Fruit fly (Drosophila melanogaster) whole organism, embryonic: ENCODE results near the gene Ns1.

ENCODE experiments used
- B-H1 ChIP-seq: fragments of 200-800 bp; sonication (Bioruptor generic); IDR thresholded peaks from 3 replicates; pipeline ENCODE4 v1.3.6; 2022; ENCODE audit warnings: missing biosample characterization, missing genetic modification characterization
- Bdp1 ChIP-seq: fragments of 200-800 bp; sonication (Bioruptor generic); optimal IDR thresholded peaks from 3 replicates; lab custom pipeline; 2016; ENCODE audit warnings: missing biosample characterization, missing genetic modification characterization
- CG10147 ChIP-seq: fragments of 200-800 bp; sonication (Bioruptor generic); optimal IDR thresholded peaks from 2 replicates; lab custom pipeline; 2019; ENCODE audit warnings: missing biosample characterization, mild to moderate bottlenecking, missing genetic modification characterization, moderate library complexity
- CG10431 ChIP-seq: fragments of 200-800 bp; sonication (Bioruptor generic); optimal IDR thresholded peaks from 3 replicates; lab custom pipeline; 2018; ENCODE audit warnings: missing biosample characterization, mild to moderate bottlenecking, missing genetic modification characterization
- CG15514 ChIP-seq: fragments of 200-800 bp; sonication (Bioruptor generic); optimal IDR thresholded peaks from 3 replicates; lab custom pipeline; 2017; ENCODE audit warnings: missing biosample characterization, missing genetic modification characterization, mild to moderate bottlenecking, moderate library complexity, missing genetic modification reagents
- CG3163 ChIP-seq: fragments of 200-800 bp; sonication (Bioruptor generic); optimal IDR thresholded peaks from 3 replicates; lab custom pipeline; 2016; ENCODE audit warnings: missing biosample characterization, missing genetic modification characterization
- CG32767 ChIP-seq: fragments of 200-800 bp; sonication (Bioruptor generic); IDR thresholded peaks from 2 replicates; pipeline ENCODE4 v1.3.6; 2022; ENCODE audit warnings: missing biosample characterization, missing genetic modification characterization
- CG34376 ChIP-seq: fragments of 200-800 bp; sonication (Bioruptor generic); optimal IDR thresholded peaks from 2 replicates; lab custom pipeline; 2018; ENCODE audit warnings: missing biosample characterization, mild to moderate bottlenecking, missing genetic modification characterization
- CG34422 ChIP-seq: fragments of 200-800 bp; sonication (Bioruptor generic); IDR thresholded peaks from 3 replicates; pipeline ENCODE4 v1.3.6; 2022; ENCODE audit warnings: missing biosample characterization, missing genetic modification characterization
- CG6813 ChIP-seq: fragments of 200-800 bp; sonication (Bioruptor generic); optimal IDR thresholded peaks from 2 replicates; lab custom pipeline; 2017; ENCODE audit warnings: missing biosample characterization, missing genetic modification characterization, mild to moderate bottlenecking, moderate library complexity, missing genetic modification reagents
- CG7556 ChIP-seq: fragments of 200-800 bp; sonication (Bioruptor generic); optimal IDR thresholded peaks from 2 replicates; lab custom pipeline; 2017; ENCODE audit warnings: missing biosample characterization, mild to moderate bottlenecking, missing genetic modification characterization
- CG7987 ChIP-seq: fragments of 200-800 bp; sonication (Bioruptor generic); optimal IDR thresholded peaks from 2 replicates; lab custom pipeline; 2018; ENCODE audit warnings: missing biosample characterization, mild to moderate bottlenecking, missing genetic modification characterization, moderate library complexity
- CG8765 ChIP-seq: fragments of 200-800 bp; sonication (Bioruptor generic); IDR thresholded peaks from 2 replicates; pipeline ENCODE4 v1.3.6; 2022; ENCODE audit warnings: missing biosample characterization, missing genetic modification characterization
- CG9437 ChIP-seq: fragments of 200-800 bp; sonication (Bioruptor generic); optimal IDR thresholded peaks from 2 replicates; lab custom pipeline; 2018; ENCODE audit warnings: missing biosample characterization, mild to moderate bottlenecking, missing genetic modification characterization
- CHES-1-like ChIP-seq: fragments of 200-800 bp; sonication (Bioruptor generic); optimal IDR thresholded peaks from 2 replicates; lab custom pipeline; 2016; ENCODE audit warnings: missing biosample characterization, missing genetic modification characterization
- CTCF ChIP-seq: fragments of 200-800 bp; sonication (Bioruptor generic); optimal IDR thresholded peaks from 2 replicates; lab custom pipeline; 2017; ENCODE audit warnings: missing biosample characterization, mild to moderate bottlenecking, missing genetic modification characterization, moderate library complexity
- D19B ChIP-seq: fragments of 200-800 bp; sonication (Bioruptor generic); optimal IDR thresholded peaks from 2 replicates; lab custom pipeline; 2017; ENCODE audit warnings: missing biosample characterization, mild to moderate bottlenecking, missing genetic modification characterization
- Doc3 ChIP-seq: fragments of 200-800 bp; sonication (Bioruptor generic); IDR thresholded peaks from 3 replicates; pipeline ENCODE4 v1.3.6; 2022; ENCODE audit warnings: missing biosample characterization, missing genetic modification characterization; ENCODE audit not compliant: partially characterized antibody
- Fer1 ChIP-seq: fragments of 200-800 bp; sonication (Bioruptor generic); optimal IDR thresholded peaks from 2 replicates; lab custom pipeline; 2017; ENCODE audit warnings: missing biosample characterization, mild to moderate bottlenecking, missing genetic modification characterization
- Gsc ChIP-seq: fragments of 200-800 bp; sonication (Bioruptor generic); IDR thresholded peaks from 2 replicates; pipeline ENCODE4 v1.3.6; 2022; ENCODE audit warnings: missing biosample characterization, missing genetic modification characterization
- Hand ChIP-seq: fragments of 200-800 bp; sonication (Bioruptor generic); optimal IDR thresholded peaks from 2 replicates; lab custom pipeline; 2017; ENCODE audit warnings: mild to moderate bottlenecking, missing biosample characterization, missing genetic modification reagents, missing genetic modification characterization
- HmgZ ChIP-seq: fragments of 200-800 bp; sonication (Bioruptor generic); optimal IDR thresholded peaks from 2 replicates; lab custom pipeline; 2018; ENCODE audit warnings: missing biosample characterization, mild to moderate bottlenecking, missing genetic modification characterization
- Hr51 ChIP-seq, 2 experiments: fragments of 200-800 bp; sonication (Bioruptor generic); optimal IDR thresholded peaks; 2 replicates in 1 of 2; 3 replicates in 1 of 2; lab custom pipeline; 2016 to 2018; ENCODE audit warnings: missing biosample characterization in 2 of 2, missing genetic modification characterization in 2 of 2, mild to moderate bottlenecking in 1 of 2, moderate library complexity in 1 of 2
- Jarid2 ChIP-seq: fragments of 200-800 bp; sonication (Bioruptor generic); optimal IDR thresholded peaks from 3 replicates; lab custom pipeline; 2017; ENCODE audit warnings: mild to moderate bottlenecking, missing biosample characterization, missing genetic modification reagents, missing genetic modification characterization
- Kr ChIP-seq: fragments of 200-800 bp; sonication (Bioruptor generic); optimal IDR thresholded peaks from 2 replicates; lab custom pipeline; 2017; ENCODE audit warnings: missing biosample characterization, mild to moderate bottlenecking, missing genetic modification characterization
- Lpt ChIP-seq: fragments of >200 bp; optimal IDR thresholded peaks from 2 replicates; lab custom pipeline; 2018; ENCODE audit warnings: missing biosample characterization, missing genetic modification characterization
- NK7.1 ChIP-seq: fragments of 200-800 bp; sonication (Bioruptor generic); optimal IDR thresholded peaks from 3 replicates; lab custom pipeline; 2016; ENCODE audit warnings: missing biosample characterization, missing genetic modification characterization
- Nf-YC ChIP-seq: fragments of 200-800 bp; optimal IDR thresholded peaks from 3 replicates; lab custom pipeline; 2019; ENCODE audit warnings: missing biosample characterization, mild to moderate bottlenecking, missing genetic modification characterization, moderate library complexity
- Optix ChIP-seq: fragments of 200-800 bp; sonication (Bioruptor generic); IDR thresholded peaks from 3 replicates; pipeline ENCODE4 v1.3.6; 2022; ENCODE audit warnings: missing biosample characterization, missing genetic modification characterization
- Vsx1 ChIP-seq: fragments of 200-800 bp; sonication (Bioruptor generic); optimal IDR thresholded peaks from 2 replicates; lab custom pipeline; 2017; ENCODE audit warnings: missing biosample characterization, mild to moderate bottlenecking, missing genetic modification characterization, missing genetic modification reagents
- bsh ChIP-seq, 2 experiments: fragments of 200-800 bp; sonication (Bioruptor generic); optimal IDR thresholded peaks; 2 replicates each; lab custom pipeline; 2017 to 2018; ENCODE audit warnings: mild to moderate bottlenecking in 2 of 2, missing biosample characterization in 2 of 2, missing genetic modification characterization in 2 of 2, moderate library complexity in 1 of 2
- btn ChIP-seq: fragments of 200-800 bp; sonication (Bioruptor generic); optimal IDR thresholded peaks from 2 replicates; lab custom pipeline; 2016; ENCODE audit warnings: missing biosample characterization, missing genetic modification characterization
- chm ChIP-seq: fragments of 200-800 bp; sonication (Bioruptor generic); IDR thresholded peaks from 2 replicates; pipeline ENCODE4 v1.3.6; 2022; ENCODE audit warnings: missing biosample characterization, missing genetic modification characterization
- cwo ChIP-seq: fragments of 200-800 bp; sonication (Bioruptor generic); optimal IDR thresholded peaks from 3 replicates; lab custom pipeline; 2017; ENCODE audit warnings: missing biosample characterization, missing genetic modification characterization, mild to moderate bottlenecking, moderate library complexity, missing genetic modification reagents
- dm ChIP-seq: fragments of 200-800 bp; sonication (Bioruptor generic); optimal IDR thresholded peaks from 3 replicates; lab custom pipeline; 2016; ENCODE audit warnings: missing biosample characterization, missing genetic modification characterization
- emc ChIP-seq: fragments of 200-800 bp; sonication (Bioruptor generic); optimal IDR thresholded peaks from 2 replicates; lab custom pipeline; 2016; ENCODE audit warnings: missing biosample characterization, missing genetic modification characterization
- esg ChIP-seq: fragments of 200-800 bp; sonication (Bioruptor generic); conservative IDR thresholded peaks from 2 replicates; pipeline ENCODE4 v1.3.6; 2022; ENCODE audit warnings: missing biosample characterization, missing genetic modification characterization
- ewg ChIP-seq: fragments of 200-800 bp; sonication (Bioruptor generic); optimal IDR thresholded peaks from 3 replicates; lab custom pipeline; 2017; ENCODE audit warnings: mild to moderate bottlenecking, missing biosample characterization, missing genetic modification reagents, missing genetic modification characterization
- fd3F ChIP-seq: fragments of 200-800 bp; sonication (Bioruptor generic); optimal IDR thresholded peaks from 2 replicates; lab custom pipeline; 2018; ENCODE audit warnings: missing biosample characterization, mild to moderate bottlenecking, missing genetic modification characterization, moderate library complexity
- inv ChIP-seq: fragments of 200-800 bp; sonication (Bioruptor generic); IDR thresholded peaks from 2 replicates; pipeline ENCODE4 v1.3.6; 2022; ENCODE audit warnings: missing biosample characterization, missing genetic modification characterization; ENCODE audit not compliant: partially characterized antibody
- kay ChIP-seq: fragments of 200-800 bp; sonication (Bioruptor generic); optimal IDR thresholded peaks from 2 replicates; lab custom pipeline; 2016; ENCODE audit warnings: missing biosample characterization, missing genetic modification characterization
- odd ChIP-seq: fragments of 200-800 bp; sonication (Bioruptor generic); optimal IDR thresholded peaks from 2 replicates; lab custom pipeline; 2017; ENCODE audit warnings: missing biosample characterization, mild to moderate bottlenecking, missing genetic modification characterization
- peb ChIP-seq: fragments of 200-800 bp; sonication (Bioruptor generic); IDR thresholded peaks from 2 replicates; pipeline ENCODE4 v1.3.6; 2022; ENCODE audit warnings: missing biosample characterization, missing genetic modification characterization
- phol ChIP-seq: fragments of 200-800 bp; sonication (Bioruptor generic); optimal IDR thresholded peaks from 3 replicates; lab custom pipeline; 2018; ENCODE audit warnings: missing biosample characterization, mild to moderate bottlenecking, missing genetic modification characterization, moderate library complexity
- sqz ChIP-seq: fragments of 200-800 bp; sonication (Bioruptor generic); optimal IDR thresholded peaks from 3 replicates; lab custom pipeline; 2018; ENCODE audit warnings: missing biosample characterization, mild to moderate bottlenecking, missing genetic modification characterization
- sr ChIP-seq: fragments of 200-800 bp; sonication (Bioruptor generic); IDR thresholded peaks from 3 replicates; pipeline ENCODE4 v1.3.6; 2022; ENCODE audit warnings: missing biosample characterization, missing genetic modification characterization
- trh ChIP-seq: fragments of 200-800 bp; sonication (Bioruptor generic); optimal IDR thresholded peaks from 2 replicates; lab custom pipeline; 2016; ENCODE audit warnings: missing biosample characterization, missing genetic modification characterization
- unc-4 ChIP-seq: fragments of 200-800 bp; sonication (Bioruptor generic); IDR thresholded peaks from 2 replicates; pipeline ENCODE4 v1.3.6; 2022; ENCODE audit warnings: missing biosample characterization, missing genetic modification characterization; ENCODE audit not compliant: partially characterized antibody
- yki ChIP-seq: fragments of >200 bp; optimal IDR thresholded peaks from 3 replicates; lab custom pipeline; 2018

The Ns1 gene

DNA sequence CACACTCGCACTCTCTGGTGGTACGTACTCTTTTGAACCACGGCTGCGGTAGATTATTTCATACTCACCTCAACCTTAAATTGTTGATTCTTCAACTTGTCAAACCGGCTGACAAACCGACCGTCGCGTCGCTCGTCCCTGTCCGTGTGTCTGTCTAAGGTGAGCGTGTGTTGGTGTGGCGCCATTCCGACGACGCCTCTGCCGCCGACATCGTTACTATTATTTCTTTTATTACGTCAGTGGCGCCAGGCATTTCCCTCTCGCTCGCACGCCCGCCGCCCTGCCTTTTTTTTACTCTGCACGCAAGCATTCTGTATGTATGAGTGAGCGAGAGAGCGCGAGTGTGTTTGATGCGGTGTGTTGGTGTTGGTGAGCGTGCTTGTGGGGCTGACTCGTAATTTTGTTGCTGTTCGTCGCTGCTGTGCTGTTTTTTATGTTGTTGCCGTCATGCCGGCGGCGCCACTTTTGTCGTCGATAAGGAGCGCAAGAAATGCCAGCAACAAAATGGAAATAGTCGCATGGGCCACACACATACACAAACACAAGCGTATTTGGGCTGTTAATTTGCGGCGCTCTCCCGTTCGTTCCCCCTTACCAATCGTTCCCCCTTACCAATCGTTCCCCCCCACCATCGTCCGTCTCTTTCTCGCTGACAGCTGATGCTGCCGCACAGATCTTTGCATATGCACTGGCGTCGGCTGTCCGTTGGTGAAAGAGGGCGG, 16.1 kb downstream of the Ns1 start (continued):
- no peak; the same call in none of the 2 replicates for TF ChIP-seq chm (GFP tag; lab: Robert Waterston, UW)
- TF ChIP-seq dm, result peak; percentile 47
- no peak for TF ChIP-seq CG15514 (GFP tag; lab: Kevin White, UChicago)
- TF ChIP-seq CG7987 (GFP tag; lab: Kevin White, UChicago), result peak; percentile 34
- TF ChIP-seq Jarid2 (GFP tag; lab: Kevin White, UChicago), result peak; percentile 15
- TF ChIP-seq CG34422 (GFP tag; lab: Robert Waterston, UW), result peak; percentile 63; the same call in 1 of the 3 replicates
- peak; percentile 85 for TF ChIP-seq Lpt (GFP tag; lab: Kevin White, UChicago)
- TF ChIP-seq sr, result 0 out of 3 replicates have a peak, but pooled peaks have one; percentile 54
- TF ChIP-seq Doc3 (GFP tag; lab: Robert Waterston, UW), result 0 out of 3 replicates have a peak, but pooled peaks have one; percentile 26
- peak; percentile 57 for TF ChIP-seq HmgZ (tag; lab: Kevin White, UChicago)
- TF ChIP-seq odd, result peak; percentile 34
- TF ChIP-seq inv (GFP tag; lab: Robert Waterston, UW), result no peak
- no peak for TF ChIP-seq peb (GFP tag; lab: Robert Waterston, UW)
- TF ChIP-seq CG10431, result no peak
- peak; percentile 29 for TF ChIP-seq unc-4 (GFP tag; lab: Robert Waterston, UW)
- TF ChIP-seq Vsx1 (GFP tag; lab: Kevin White, UChicago), result no peak
- TF ChIP-seq CG7556 (GFP tag; lab: Kevin White, UChicago), result no peak
- peak in 1 of 2 experiments; percentile 70 for TF ChIP-seq Hr51 (GFP tag; optimal IDR thresholded peaks at IDR 0.05; lab: Kevin White, UChicago)
- TF ChIP-seq yki (lab: Kevin White, UChicago), result no peak
- no peak for TF ChIP-seq ewg (GFP tag; lab: Kevin White, UChicago)
- TF ChIP-seq CG10147 (GFP tag; lab: Kevin White, UChicago), result peak; percentile 29
- TF ChIP-seq emc (GFP tag; lab: Kevin White, UChicago), result no peak
- TF ChIP-seq NK7.1, result no peak
- TF ChIP-seq Bdp1 (GFP tag; lab: Kevin White, UChicago), result peak; percentile 17
- no peak for TF ChIP-seq CG6813 (GFP tag; lab: Kevin White, UChicago)
- peak; percentile 70 for TF ChIP-seq Fer1 (GFP tag; lab: Kevin White, UChicago)
- TF ChIP-seq CG8765, result 0 out of 2 replicates have a peak, but pooled peaks have one; percentile 56
- peak; percentile 37 for TF ChIP-seq CHES-1-like (GFP tag; lab: Kevin White, UChicago)
- no peak for TF ChIP-seq D19B (GFP tag; lab: Kevin White, UChicago)
- no peak for TF ChIP-seq esg
- peak; percentile 81 for TF ChIP-seq cwo
- no peak; the same call in 2 of the 3 replicates for TF ChIP-seq B-H1 (GFP tag; lab: Robert Waterston, UW)
- no peak for TF ChIP-seq Gsc
- no peak for TF ChIP-seq CG9437 (GFP tag; lab: Kevin White, UChicago)
- peak; percentile 75 for TF ChIP-seq CTCF (GFP tag; lab: Kevin White, UChicago)
- TF ChIP-seq Optix, result no peak
- no peak for TF ChIP-seq btn (GFP tag; lab: Kevin White, UChicago)
- peak; percentile 34 for TF ChIP-seq Kr (GFP tag; lab: Kevin White, UChicago)
- TF ChIP-seq CG34376 (GFP tag; lab: Kevin White, UChicago), result peak; percentile 69
- peak; percentile 30 for TF ChIP-seq phol (tag; lab: Kevin White, UChicago)
- peak; percentile 58 for TF ChIP-seq kay (GFP tag; lab: Kevin White, UChicago)
- TF ChIP-seq Nf-YC (tag; lab: Kevin White, UChicago), result peak; percentile 78
- no peak for TF ChIP-seq trh
- peak; percentile 100 for TF ChIP-seq sqz (GFP tag; lab: Kevin White, UChicago)
- TF ChIP-seq CG32767, result peak; percentile 40; the same call in 1 of the 2 replicates
- no peak for TF ChIP-seq Hand
- peak; percentile 31 for TF ChIP-seq CG3163 (GFP tag; lab: Kevin White, UChicago)
- peak in 1 of 2 experiments; percentile 58 for TF ChIP-seq bsh (GFP tag; optimal IDR thresholded peaks at IDR 0.05; lab: Kevin White, UChicago)
- TF ChIP-seq fd3F, result no peak
